Fruit fly (Drosophila melanogaster) whole organism, embryonic: ENCODE measurements around the gene CG13893.

Source experiments
- Asciz ChIP-seq: fragments of 200-800 bp; sonication (Bioruptor generic); optimal IDR thresholded peaks from 2 replicates; lab custom pipeline; 2017; ENCODE audit warnings: missing biosample characterization, mild to moderate bottlenecking, missing genetic modification characterization, missing genetic modification reagents
- Atf6 ChIP-seq: fragments of 200-800 bp; sonication (Bioruptor generic); IDR thresholded peaks from 2 replicates; pipeline ENCODE4 v1.3.6; 2022; ENCODE audit warnings: missing biosample characterization, missing genetic modification characterization
- CG11247 ChIP-seq: fragments of 200-800 bp; sonication (Bioruptor generic); IDR thresholded peaks from 2 replicates; pipeline ENCODE4 v1.3.6; 2022; ENCODE audit warnings: missing biosample characterization, missing genetic modification characterization
- CG11504 ChIP-seq: fragments of 200-800 bp; sonication (Bioruptor generic); optimal IDR thresholded peaks from 3 replicates; lab custom pipeline; 2019; ENCODE audit warnings: missing biosample characterization, mild to moderate bottlenecking, missing genetic modification characterization, moderate library complexity
- CG11560 ChIP-seq: fragments of 200-800 bp; sonication (Bioruptor generic); IDR thresholded peaks from 3 replicates; pipeline ENCODE4 v1.3.6; 2022; ENCODE audit warnings: missing biosample characterization, missing genetic modification characterization
- CG13123 ChIP-seq: fragments of 200-800 bp; sonication (Bioruptor generic); optimal IDR thresholded peaks from 2 replicates; lab custom pipeline; 2016; ENCODE audit warnings: missing biosample characterization, missing genetic modification characterization
- CG13624 ChIP-seq: fragments of 200-800 bp; sonication (Bioruptor generic); optimal IDR thresholded peaks from 2 replicates; lab custom pipeline; 2016; ENCODE audit warnings: missing biosample characterization, missing genetic modification characterization
- CG14667 ChIP-seq: fragments of 200-800 bp; sonication (Bioruptor generic); IDR thresholded peaks from 2 replicates; pipeline ENCODE4 v1.3.6; 2022; ENCODE audit warnings: missing biosample characterization, missing genetic modification characterization
- CG15073 ChIP-seq: fragments of 200-800 bp; sonication (Bioruptor generic); optimal IDR thresholded peaks from 2 replicates; lab custom pipeline; 2016; ENCODE audit warnings: missing biosample characterization, missing genetic modification characterization
- CG18599 ChIP-seq: fragments of 200-800 bp; sonication (Bioruptor generic); optimal IDR thresholded peaks from 3 replicates; lab custom pipeline; 2017; ENCODE audit warnings: missing biosample characterization, missing genetic modification characterization, mild to moderate bottlenecking, moderate library complexity, missing genetic modification reagents
- CG2199 ChIP-seq: fragments of 200-800 bp; sonication (Bioruptor generic); IDR thresholded peaks from 3 replicates; pipeline ENCODE4 v1.3.6; 2022; ENCODE audit warnings: missing biosample characterization, missing genetic modification characterization
- CG31441 ChIP-seq: fragments of 200-800 bp; sonication (Bioruptor generic); IDR thresholded peaks from 2 replicates; pipeline ENCODE4 v1.3.6; 2022; ENCODE audit warnings: missing biosample characterization, missing genetic modification characterization
- CG32532 ChIP-seq: fragments of 200-800 bp; sonication (Bioruptor generic); IDR thresholded peaks from 2 replicates; pipeline ENCODE4 v1.3.6; 2022; ENCODE audit warnings: missing biosample characterization, missing genetic modification characterization
- CG3838 ChIP-seq: fragments of 200-800 bp; sonication (Bioruptor generic); optimal IDR thresholded peaks from 3 replicates; lab custom pipeline; 2016; ENCODE audit warnings: missing biosample characterization, missing genetic modification characterization
- CG4328 ChIP-seq: fragments of 200-800 bp; sonication (Bioruptor generic); optimal IDR thresholded peaks from 3 replicates; lab custom pipeline; 2017; ENCODE audit warnings: missing biosample characterization, missing genetic modification reagents, missing genetic modification characterization
- CG4854 ChIP-seq: fragments of 200-800 bp; sonication (Bioruptor generic); optimal IDR thresholded peaks from 2 replicates; lab custom pipeline; 2016; ENCODE audit warnings: missing biosample characterization, missing genetic modification characterization, inconsistent platforms
- CG5245 ChIP-seq: fragments of 200-800 bp; sonication (Bioruptor generic); optimal IDR thresholded peaks from 3 replicates; lab custom pipeline; 2016; ENCODE audit warnings: missing biosample characterization, missing genetic modification characterization
- CG6689 ChIP-seq: fragments of 200-800 bp; sonication (Bioruptor generic); IDR thresholded peaks from 2 replicates; pipeline ENCODE4 v1.3.6; 2022; ENCODE audit warnings: missing biosample characterization, missing genetic modification characterization
- CG8281 ChIP-seq: fragments of 200-800 bp; sonication (Bioruptor generic); optimal IDR thresholded peaks from 2 replicates; lab custom pipeline; 2018; ENCODE audit warnings: missing biosample characterization, mild to moderate bottlenecking, missing genetic modification characterization, moderate library complexity
- CG8924 ChIP-seq: fragments of 200-800 bp; optimal IDR thresholded peaks from 3 replicates; lab custom pipeline; 2019; ENCODE audit warnings: missing biosample characterization, mild to moderate bottlenecking, missing genetic modification characterization, moderate library complexity
- Camta ChIP-seq: fragments of 200-800 bp; sonication (Bioruptor generic); optimal IDR thresholded peaks from 2 replicates; lab custom pipeline; 2016; ENCODE audit warnings: missing biosample characterization, missing genetic modification characterization
- D19A ChIP-seq: fragments of 200-800 bp; optimal IDR thresholded peaks from 3 replicates; lab custom pipeline; 2019; ENCODE audit warnings: missing biosample characterization, mild to moderate bottlenecking, missing genetic modification characterization, moderate library complexity
- Dbx ChIP-seq: fragments of 200-800 bp; sonication (Bioruptor generic); IDR thresholded peaks from 3 replicates; pipeline ENCODE4 v1.3.6; 2022; ENCODE audit warnings: missing biosample characterization, missing genetic modification characterization
- E2f1 ChIP-seq: fragments of 200-800 bp; sonication (Bioruptor generic); IDR thresholded peaks from 2 replicates; pipeline ENCODE4 v1.3.6; 2022; ENCODE audit warnings: missing biosample characterization, missing genetic modification characterization
- Ets65A ChIP-seq: fragments of 200-800 bp; sonication (Bioruptor generic); peaks from one replicate; lab custom pipeline; 2016; ENCODE audit warnings: missing biosample characterization, missing genetic modification characterization
- H15 ChIP-seq: fragments of 200-800 bp; sonication (Bioruptor generic); IDR thresholded peaks from 3 replicates; pipeline ENCODE4 v1.3.6; 2022; ENCODE audit warnings: missing biosample characterization, missing genetic modification characterization
- HLH3B ChIP-seq: fragments of 200-800 bp; sonication (Bioruptor generic); IDR thresholded peaks from 2 replicates; pipeline ENCODE4 v1.3.6; 2022; ENCODE audit warnings: missing biosample characterization, missing genetic modification characterization
- HLH54F ChIP-seq: fragments of 200-800 bp; sonication (Bioruptor generic); optimal IDR thresholded peaks from 3 replicates; lab custom pipeline; 2016; ENCODE audit warnings: missing biosample characterization, missing genetic modification characterization
- HmgD ChIP-seq: fragments of 200-800 bp; sonication (Bioruptor generic); optimal IDR thresholded peaks from 3 replicates; lab custom pipeline; 2016; ENCODE audit warnings: missing biosample characterization, missing genetic modification characterization
- Hsf ChIP-seq: fragments of 200-800 bp; sonication (Bioruptor generic); optimal IDR thresholded peaks from 3 replicates; lab custom pipeline; 2016; ENCODE audit warnings: missing biosample characterization, missing genetic modification characterization
- MBD-R2 ChIP-seq: fragments of 200-800 bp; sonication (Bioruptor generic); IDR thresholded peaks from 2 replicates; pipeline ENCODE4 v1.3.6; 2022; ENCODE audit warnings: missing biosample characterization, missing genetic modification characterization
- Rx ChIP-seq: fragments of 200-800 bp; sonication (Bioruptor generic); IDR thresholded peaks from 2 replicates; pipeline ENCODE4 v1.3.6; 2022; ENCODE audit warnings: missing biosample characterization, missing genetic modification characterization
- ash1 ChIP-seq: fragments of 200-800 bp; sonication (Bioruptor generic); optimal IDR thresholded peaks from 2 replicates; lab custom pipeline; 2018; ENCODE audit warnings: missing biosample characterization, mild to moderate bottlenecking, missing genetic modification characterization
- bowl ChIP-seq: fragments of 200-800 bp; sonication (Bioruptor generic); IDR thresholded peaks from 2 replicates; pipeline ENCODE4 v1.3.6; 2022; ENCODE audit warnings: missing biosample characterization, missing genetic modification characterization
- ci ChIP-seq: fragments of 200-800 bp; sonication (Bioruptor generic); IDR thresholded peaks from 3 replicates; pipeline ENCODE4 v1.3.6; 2022; ENCODE audit warnings: missing biosample characterization, missing genetic modification characterization
- crp ChIP-seq, 2 experiments: fragments of 200-800 bp; sonication (Bioruptor generic); optimal IDR thresholded peaks; 2 replicates in 1 of 2; 3 replicates in 1 of 2; lab custom pipeline; 2017; ENCODE audit warnings: missing biosample characterization in 2 of 2, missing genetic modification characterization in 2 of 2, mild to moderate bottlenecking in 1 of 2, moderate library complexity in 1 of 2
- dimm ChIP-seq: fragments of 200-800 bp; sonication (Bioruptor generic); IDR thresholded peaks from 2 replicates; pipeline ENCODE4 v1.3.6; 2022; ENCODE audit warnings: missing biosample characterization, missing genetic modification characterization
- dm ChIP-seq: fragments of 200-800 bp; sonication (Bioruptor generic); optimal IDR thresholded peaks from 3 replicates; lab custom pipeline; 2016; ENCODE audit warnings: missing biosample characterization, missing genetic modification characterization
- dmrt99B ChIP-seq: fragments of 200-800 bp; sonication (Bioruptor generic); optimal IDR thresholded peaks from 2 replicates; lab custom pipeline; 2018; ENCODE audit warnings: missing biosample characterization, mild to moderate bottlenecking, missing genetic modification characterization, moderate library complexity
- eve ChIP-seq, 2 experiments: fragments of >200 bp; optimal IDR thresholded peaks; 2 replicates each; lab custom pipeline; 2017; ENCODE audit warnings: missing biosample characterization in 2 of 2, missing genetic modification characterization in 2 of 2
- lov ChIP-seq, 2 experiments: fragments of 200-800 bp in 1 of 2; fragments of >200 bp in 1 of 2; sonication (Bioruptor generic) in 1 of 2; IDR thresholded peaks in 1 of 2; optimal IDR thresholded peaks in 1 of 2; 2 replicates in 1 of 2; 3 replicates in 1 of 2; pipeline versions ENCODE4 v1.3.6 to Lab custom; 2017 to 2022; ENCODE audit warnings: missing biosample characterization in 1 of 2, missing genetic modification characterization in 1 of 2
- nau ChIP-seq: fragments of 200-800 bp; sonication (Bioruptor generic); optimal IDR thresholded peaks from 3 replicates; lab custom pipeline; 2017; ENCODE audit warnings: missing biosample characterization, mild to moderate bottlenecking, missing genetic modification characterization, missing genetic modification reagents
- odd ChIP-seq: fragments of 200-800 bp; sonication (Bioruptor generic); optimal IDR thresholded peaks from 2 replicates; lab custom pipeline; 2017; ENCODE audit warnings: missing biosample characterization, mild to moderate bottlenecking, missing genetic modification characterization
- onecut ChIP-seq: fragments of 200-800 bp; sonication (Bioruptor generic); IDR thresholded peaks from 2 replicates; pipeline ENCODE4 v1.3.6; 2022; ENCODE audit warnings: missing biosample characterization, missing genetic modification characterization
- ranshi ChIP-seq: fragments of 200-800 bp; sonication (Bioruptor generic); IDR thresholded peaks from 2 replicates; pipeline ENCODE4 v1.3.6; 2022; ENCODE audit warnings: missing biosample characterization, missing genetic modification characterization
- run ChIP-seq: fragments of 200-800 bp; sonication (Bioruptor generic); optimal IDR thresholded peaks from 3 replicates; lab custom pipeline; 2018; ENCODE audit warnings: missing biosample characterization, mild to moderate bottlenecking, missing genetic modification characterization
- salm ChIP-seq: fragments of 200-800 bp; sonication (Bioruptor generic); optimal IDR thresholded peaks from 2 replicates; lab custom pipeline; 2018; ENCODE audit warnings: missing biosample characterization, mild to moderate bottlenecking, missing genetic modification characterization
- sens ChIP-seq: fragments of 200-800 bp; sonication (Bioruptor generic); peaks from one replicate; lab custom pipeline; 2016; ENCODE audit warnings: missing biosample characterization, missing genetic modification characterization
- tin ChIP-seq: fragments of 200-800 bp; sonication (Bioruptor generic); optimal IDR thresholded peaks from 3 replicates; lab custom pipeline; 2016; ENCODE audit warnings: missing biosample characterization, missing genetic modification characterization
- toy ChIP-seq: fragments of 200-800 bp; sonication (Bioruptor generic); IDR thresholded peaks from 2 replicates; pipeline ENCODE4 v1.3.6; 2022; ENCODE audit warnings: missing biosample characterization, missing genetic modification characterization
- ttk ChIP-seq: fragments of 200-800 bp; sonication (Bioruptor generic); IDR thresholded peaks from 2 replicates; pipeline ENCODE4 v2.1.2; 2022; ENCODE audit warnings: missing biosample characterization, missing genetic modification characterization
- tx ChIP-seq: fragments of 200-800 bp; sonication (Bioruptor generic); optimal IDR thresholded peaks from 2 replicates; lab custom pipeline; 2016; ENCODE audit warnings: missing biosample characterization, missing genetic modification characterization

CG13893 gene

dm6 chr3L:636434-636833 is 32.6 kb upstream of the CG13893 start (continued):
- TF ChIP-seq CG11504 (tag; lab: Kevin White, UChicago): peak; percentile 75
- TF ChIP-seq ci: peak; percentile 81; the same call in 2 of the 3 replicates
- peak; percentile 3 for TF ChIP-seq Ets65A
- TF ChIP-seq CG2199 (GFP tag; lab: Robert Waterston, UW): 0 out of 3 replicates have a peak, but pooled peaks have one; percentile 7
- no peak for TF ChIP-seq CG4328 (GFP tag; lab: Kevin White, UChicago)
- no peak for TF ChIP-seq bowl (GFP tag; lab: Robert Waterston, UW)
- TF ChIP-seq dm (GFP tag; lab: Kevin White, UChicago): peak; percentile 24
- TF ChIP-seq Camta (GFP tag; lab: Kevin White, UChicago): peak; percentile 16
- TF ChIP-seq Hsf (GFP tag; lab: Kevin White, UChicago): peak; percentile 57
- TF ChIP-seq HLH3B (GFP tag; lab: Robert Waterston, UW): peak; percentile 63
- TF ChIP-seq toy (GFP tag; lab: Robert Waterston, UW): no peak
- peak in 1 of 2 experiments; percentile 19 for TF ChIP-seq crp (GFP tag; optimal IDR thresholded peaks at IDR 0.05; lab: Kevin White, UChicago)
- no peak for TF ChIP-seq ash1
- TF ChIP-seq sens (GFP tag; lab: Kevin White, UChicago): peak; percentile 92
- peak; percentile 9 for TF ChIP-seq run (tag; lab: Kevin White, UChicago)
- TF ChIP-seq CG4854 (GFP tag; lab: Kevin White, UChicago): peak; percentile 29
- peak; percentile 59 for TF ChIP-seq salm (tag; lab: Kevin White, UChicago)
- peak; percentile 62 for TF ChIP-seq E2f1 (GFP tag; lab: Robert Waterston, UW)
- peak; percentile 69 for TF ChIP-seq CG14667
- TF ChIP-seq CG6689 (GFP tag; lab: Robert Waterston, UW): peak; percentile 72
- no peak for TF ChIP-seq MBD-R2 (GFP tag; lab: Robert Waterston, UW)
- TF ChIP-seq Asciz (GFP tag; lab: Kevin White, UChicago): peak; percentile 58
- peak; percentile 12 for TF ChIP-seq tx
- TF ChIP-seq H15: peak; percentile 57; the same call in 1 of the 3 replicates
- peak; percentile 73 for TF ChIP-seq dmrt99B
- peak; percentile 65 for TF ChIP-seq CG5245 (GFP tag; lab: Kevin White, UChicago)
- TF ChIP-seq Rx: peak; percentile 72
- TF ChIP-seq Atf6 (GFP tag; lab: Robert Waterston, UW): peak; percentile 59
- peak; percentile 67 for TF ChIP-seq ranshi (GFP tag; lab: Robert Waterston, UW)
- TF ChIP-seq CG15073 (GFP tag; lab: Kevin White, UChicago): no peak
- peak in 1 of 2 experiments; percentile 64 for TF ChIP-seq eve (GFP tag; optimal IDR thresholded peaks at IDR 0.05; lab: Kevin White, UChicago)
- no peak for TF ChIP-seq CG11560 (tag; lab: Robert Waterston, UW)
- TF ChIP-seq CG32532 (GFP tag; lab: Robert Waterston, UW): peak; percentile 33; the same call in 1 of the 2 replicates
- peak; percentile 36 for TF ChIP-seq HLH54F (GFP tag; lab: Kevin White, UChicago)
- TF ChIP-seq CG3838: peak; percentile 20
- peak; percentile 65 for TF ChIP-seq tin (GFP tag; lab: Kevin White, UChicago)
- TF ChIP-seq CG31441 (GFP tag; lab: Robert Waterston, UW): peak; percentile 72
- TF ChIP-seq nau (GFP tag; lab: Kevin White, UChicago): peak; percentile 57
- TF ChIP-seq CG13123: no peak
- peak; percentile 61 for TF ChIP-seq D19A (tag; lab: Kevin White, UChicago)
- peak; percentile 44 for TF ChIP-seq onecut
- TF ChIP-seq Dbx (GFP tag; lab: Robert Waterston, UW): no peak
- no peak for TF ChIP-seq lov (optimal IDR thresholded peaks at IDR 0.05; lab: Kevin White, UChicago)
- 0 out of 3 replicates have a peak, but pooled peaks have one; percentile 69 for TF ChIP-seq lov (GFP tag; IDR thresholded peaks at IDR 0.05; lab: Robert Waterston, UW)
- TF ChIP-seq CG18599 (GFP tag; lab: Kevin White, UChicago): peak; percentile 16
- TF ChIP-seq CG11247 (GFP tag; lab: Robert Waterston, UW): peak; percentile 58
- no peak for TF ChIP-seq dimm (GFP tag; lab: Robert Waterston, UW)
- TF ChIP-seq odd: no peak
- TF ChIP-seq CG13624 (GFP tag; lab: Kevin White, UChicago): no peak
- TF ChIP-seq ttk (GFP tag; lab: Robert Waterston, UW): peak; percentile 59; the same call in 1 of the 2 replicates
- TF ChIP-seq CG8281 (tag; lab: Kevin White, UChicago): peak; percentile 5
- no peak for TF ChIP-seq HmgD (GFP tag; lab: Kevin White, UChicago)
- TF ChIP-seq CG8924: peak; percentile 40
